Fruit fly (Drosophila melanogaster) Kc167 (cell line): Measurements from ENCODE around the gene Jasper.

Experiments
- h ChIP-seq: fragments of >200 bp; optimal IDR thresholded peaks from 3 replicates; lab custom pipeline; 2018; ENCODE audit warnings: missing external identifiers
- insv ChIP-seq: fragments of >200 bp; optimal IDR thresholded peaks from 3 replicates; lab custom pipeline; 2018; ENCODE audit warnings: missing external identifiers
- psq ChIP-seq: fragments of >200 bp; optimal IDR thresholded peaks from 2 replicates; lab custom pipeline; 2017; ENCODE audit warnings: missing external identifiers
- ttk ChIP-seq: sonication (Bioruptor generic); optimal IDR thresholded peaks from 2 replicates; lab custom pipeline; 2017; ENCODE audit warnings: missing external identifiers

dm6 chr3R:30014480-30014879 is 37.8 kb upstream of the Jasper start:
- TF ChIP-seq psq (lab: Kevin White, UChicago) (no peak), insv (lab: Kevin White, UChicago) (no peak), h (lab: Kevin White, UChicago) (no peak), ttk (lab: Kevin White, UChicago) (no peak)
